Fruit fly (Drosophila melanogaster) Kc167 (cell line): ENCODE measurements around the gene CG7800.

Experiments used
- Sin3A ChIP-seq: fragments of >200 bp; optimal IDR thresholded peaks from 2 replicates; lab custom pipeline; 2018; ENCODE audit warnings: missing external identifiers
- insv ChIP-seq: fragments of >200 bp; optimal IDR thresholded peaks from 3 replicates; lab custom pipeline; 2018; ENCODE audit warnings: missing external identifiers
- ttk ChIP-seq: sonication (Bioruptor generic); optimal IDR thresholded peaks from 2 replicates; lab custom pipeline; 2017; ENCODE audit warnings: missing external identifiers

dm6 chr3R:8205292-8205893 lies 12.4 kb upstream of the CG7800 start:
- TF ChIP-seq Sin3A (lab: Kevin White, UChicago) (no peak), insv (lab: Kevin White, UChicago) (no peak), ttk (no peak)
